Worm (Caenorhabditis elegans) whole organism, early embryonic: ENCODE measurements around the gene F28C10.3.

ENCODE experiments used
- B0310.2 ChIP-seq: sonication (generic microtip); optimal IDR thresholded peaks from 2 replicates; lab custom pipeline; 2016; ENCODE audit warnings: mild to moderate bottlenecking, missing genetic modification characterization, missing compliant biosample characterization
- F13C5.2 ChIP-seq: sonication (generic microtip); optimal IDR thresholded peaks from 2 replicates; lab custom pipeline; 2017; ENCODE audit warnings: mild to moderate bottlenecking, missing genetic modification characterization, inconsistent platforms, missing compliant biosample characterization
- ama-1 ChIP-seq: fragments of 150-350 bp; optimal IDR thresholded peaks from 2 replicates; lab custom pipeline; 2014
- ceh-36 ChIP-seq: sonication (generic microtip); optimal IDR thresholded peaks from 2 replicates; lab custom pipeline; 2016; ENCODE audit warnings: missing genetic modification characterization, inconsistent platforms, missing compliant biosample characterization
- flt-1 ChIP-seq: fragments of 200-800 bp; sonication (Bioruptor generic); IDR thresholded peaks from 2 replicates; pipeline ENCODE4 v1.3.6; 2022; ENCODE audit warnings: missing genetic modification characterization, missing compliant biosample characterization
- hmbx-1 ChIP-seq: sonication (generic microtip); optimal IDR thresholded peaks from 2 replicates; lab custom pipeline; 2016; ENCODE audit warnings: mild to moderate bottlenecking, missing genetic modification characterization, missing compliant biosample characterization
- scrt-1 ChIP-seq: fragments of 200-800 bp; sonication (Bioruptor generic); IDR thresholded peaks from 2 replicates; pipeline ENCODE4 v1.3.6; 2022; ENCODE audit warnings: missing genetic modification characterization, missing compliant biosample characterization
- tbx-11 ChIP-seq: fragments of 200-800 bp; sonication (Bioruptor generic); IDR thresholded peaks from 2 replicates; pipeline ENCODE4 v1.3.6; 2022; ENCODE audit warnings: missing genetic modification characterization, missing compliant biosample characterization
- tbx-37 ChIP-seq: fragments of 200-800 bp; sonication (Bioruptor generic); conservative IDR thresholded peaks from 2 replicates; pipeline ENCODE4 v1.3.6; 2022; ENCODE audit warnings: missing genetic modification reagents, missing genetic modification characterization, missing compliant biosample characterization

DNA sequence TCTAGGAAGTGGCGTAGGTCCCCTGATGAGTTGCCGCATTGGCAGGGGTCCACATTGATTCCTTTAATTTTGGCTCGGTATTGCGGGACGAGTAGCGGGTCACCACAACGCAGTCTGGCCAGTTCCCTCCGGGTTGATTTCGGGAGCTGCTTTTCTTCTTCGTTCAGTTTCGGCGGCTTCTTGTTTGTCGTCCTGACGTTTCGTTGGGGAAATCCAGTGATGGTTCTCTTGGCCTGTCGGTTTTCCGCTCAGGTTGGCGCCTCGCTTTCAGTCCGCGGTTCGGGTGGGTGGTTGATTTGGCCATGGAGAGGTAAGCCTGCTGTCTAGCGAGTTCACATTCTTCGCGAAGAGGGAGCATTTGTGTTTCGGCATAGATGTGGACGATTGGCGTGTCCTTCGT is 6.9 kb downstream of the F28C10.3 start:
- TF ChIP-seq ama-1: no peak
- TF ChIP-seq tbx-11 (GFP tag; lab: Robert Waterston, UW): no peak
- TF ChIP-seq scrt-1: no peak
- no peak for TF ChIP-seq B0310.2 (tag; lab: Kevin White, UChicago)
- no peak for TF ChIP-seq ceh-36 (tag; lab: Kevin White, UChicago)
- TF ChIP-seq flt-1 (GFP tag; lab: Robert Waterston, UW): no peak
- no peak for TF ChIP-seq tbx-37 (GFP tag; lab: Robert Waterston, UW)
- no peak for TF ChIP-seq F13C5.2 (tag; lab: Kevin White, UChicago)
- no peak for TF ChIP-seq hmbx-1 (tag; lab: Kevin White, UChicago)
